Fruit fly (Drosophila melanogaster): ENCODE measurements around the gene tey.

Gene tey

DNA sequence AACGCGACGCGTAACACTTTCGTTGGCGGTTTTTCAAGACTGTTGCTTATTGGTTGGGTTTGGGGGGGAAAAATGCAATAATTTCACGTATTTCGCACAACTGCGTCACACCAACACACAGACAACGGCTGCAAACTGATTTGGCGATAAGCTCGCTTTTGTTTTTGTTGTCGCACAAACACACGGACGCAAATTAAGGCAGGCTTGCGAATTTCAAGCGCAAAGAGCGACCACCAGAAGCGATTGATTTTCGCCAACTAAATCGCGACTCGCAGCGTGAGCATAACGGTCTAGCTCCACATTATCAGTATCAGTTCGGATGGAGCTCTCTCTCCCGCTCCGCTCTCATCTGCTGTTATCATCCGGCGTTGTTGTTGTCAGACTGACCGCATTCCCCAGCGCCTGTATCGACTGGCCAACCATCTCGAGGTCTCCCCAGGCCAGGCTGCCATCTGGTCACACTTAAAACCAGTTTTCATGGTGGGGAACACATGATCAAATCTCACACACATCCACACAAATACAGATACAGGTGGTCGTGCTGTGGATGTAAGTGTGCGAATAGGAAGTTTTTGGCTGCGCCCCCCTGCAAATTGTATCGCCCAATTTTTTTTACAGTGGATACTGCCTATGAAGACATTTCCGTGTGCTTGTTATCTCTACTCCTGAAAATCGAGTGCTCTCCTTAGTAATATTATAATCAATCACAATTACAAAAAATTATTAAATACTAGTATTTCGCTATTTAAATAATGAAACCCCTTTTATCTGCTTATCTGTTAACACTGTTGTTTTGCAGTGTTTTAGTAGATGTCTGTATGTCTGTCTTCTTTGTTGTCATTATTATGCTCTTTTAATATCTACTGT lies 30.9 kb downstream of the tey start (continued):
- TF ChIP-seq CG12219 (GFP tag; optimal IDR thresholded peaks at IDR 0.05): peak; percentile 44
- TF ChIP-seq CG13296 (GFP tag; optimal IDR thresholded peaks at IDR 0.05): peak; percentile 57
- TF ChIP-seq CG16779 (GFP tag; IDR thresholded peaks at IDR 0.05): peak; percentile 59; the same call in 1 of the 2 replicates
- TF ChIP-seq CG10366 (GFP tag; IDR thresholded peaks at IDR 0.05): peak; percentile 59
- no peak for TF ChIP-seq Asciz (GFP tag; optimal IDR thresholded peaks at IDR 0.05)
- no peak for TF ChIP-seq pros (GFP tag; optimal IDR thresholded peaks at IDR 0.05)
- peak; percentile 36 for TF ChIP-seq Chrac-16 (GFP tag; optimal IDR thresholded peaks at IDR 0.05)
- no peak for TF ChIP-seq Rx (GFP tag; IDR thresholded peaks at IDR 0.05)
- TF ChIP-seq wdn (GFP tag; IDR thresholded peaks at IDR 0.05): peak; percentile 39; the same call in 1 of the 2 replicates
- TF ChIP-seq CG13123 (GFP tag; optimal IDR thresholded peaks at IDR 0.05): peak; percentile 21
- TF ChIP-seq CG34376 (GFP tag; optimal IDR thresholded peaks at IDR 0.05): peak; percentile 82
- peak; percentile 39 for TF ChIP-seq CG6813 (GFP tag; optimal IDR thresholded peaks at IDR 0.05)
- no peak for TF ChIP-seq C15 (GFP tag; IDR thresholded peaks at IDR 0.05)
- TF ChIP-seq CG13775 (GFP tag; optimal IDR thresholded peaks at IDR 0.05): peak; percentile 54
- TF ChIP-seq hbn (GFP tag; IDR thresholded peaks at IDR 0.05; ENCODE audit: partially characterized antibody): no peak
- peak; percentile 74; the same call in 2 of the 3 replicates for TF ChIP-seq Dbx (GFP tag; IDR thresholded peaks at IDR 0.05)
- peak; percentile 10 for TF ChIP-seq CG16863 (GFP tag; optimal IDR thresholded peaks at IDR 0.05)
- peak; percentile 55 for TF ChIP-seq BtbVII (GFP tag; optimal IDR thresholded peaks at IDR 0.05)
- TF ChIP-seq onecut (GFP tag; IDR thresholded peaks at IDR 0.05): no peak; the same call in 1 of the 2 replicates
- TF ChIP-seq zfh2 (GFP tag; optimal IDR thresholded peaks at IDR 0.05): peak; percentile 62
- peak; percentile 12 for TF ChIP-seq CG1647 (GFP tag; optimal IDR thresholded peaks at IDR 0.05)
- no peak for TF ChIP-seq jigr1 (GFP tag; IDR thresholded peaks at IDR 0.05)
- 0 out of 3 replicates have a peak, but pooled peaks have one; percentile 11 for TF ChIP-seq CG7963 (GFP tag; IDR thresholded peaks at IDR 0.05; ENCODE audit: partially characterized antibody)
- TF ChIP-seq H15 (GFP tag; IDR thresholded peaks at IDR 0.05): no peak
- peak; percentile 16 for TF ChIP-seq CG18619 (GFP tag; optimal IDR thresholded peaks at IDR 0.05)
- TF ChIP-seq CG15514 (GFP tag; optimal IDR thresholded peaks at IDR 0.05): peak; percentile 64
- TF ChIP-seq CG12155 (GFP tag; optimal IDR thresholded peaks at IDR 0.05): peak; percentile 71
- peak; percentile 72; the same call in 1 of the 3 replicates for TF ChIP-seq CG2199 (GFP tag; IDR thresholded peaks at IDR 0.05)
- TF ChIP-seq row (GFP tag; IDR thresholded peaks at IDR 0.05): peak; percentile 86
- TF ChIP-seq HLH54F (GFP tag; optimal IDR thresholded peaks at IDR 0.05): peak; percentile 60
- TF ChIP-seq trh (GFP tag; optimal IDR thresholded peaks at IDR 0.05): no peak
- peak; percentile 20 for TF ChIP-seq CG18476 (GFP tag; optimal IDR thresholded peaks at IDR 0.05)
- peak; percentile 56 for TF ChIP-seq CG13424 (tag; optimal IDR thresholded peaks at IDR 0.05)
- TF ChIP-seq Pdp1 (GFP tag; optimal IDR thresholded peaks at IDR 0.05): peak; percentile 13 to 39
- no peak for TF ChIP-seq fd102C (GFP tag; optimal IDR thresholded peaks at IDR 0.05)
- TF ChIP-seq CG9797 (GFP tag; optimal IDR thresholded peaks at IDR 0.05): peak; percentile 65
- TF ChIP-seq Sry-β (GFP tag; optimal IDR thresholded peaks at IDR 0.05): no peak
- peak; percentile 70 for TF ChIP-seq gem (tag; optimal IDR thresholded peaks at IDR 0.05)
- TF ChIP-seq CG11456 (GFP tag; IDR thresholded peaks at IDR 0.05): no peak
- TF ChIP-seq CoRest (tag; optimal IDR thresholded peaks at IDR 0.05): peak; percentile 68
- TF ChIP-seq CG17568 (GFP tag; optimal IDR thresholded peaks at IDR 0.05): no peak
- no peak for TF ChIP-seq hkb (optimal IDR thresholded peaks at IDR 0.05)
- peak; percentile 71 for TF ChIP-seq hkb (GFP tag; IDR thresholded peaks at IDR 0.05)
- TF ChIP-seq mld (GFP tag; IDR thresholded peaks at IDR 0.05; ENCODE audit: partially characterized antibody): no peak
- no peak for TF ChIP-seq z (GFP tag; IDR thresholded peaks at IDR 0.05)
- TF ChIP-seq ken (GFP tag; IDR thresholded peaks at IDR 0.05): 0 out of 3 replicates have a peak, but pooled peaks have one; percentile 8
- TF ChIP-seq CG15011 (GFP tag; optimal IDR thresholded peaks at IDR 0.05): peak; percentile 64
- no peak for TF ChIP-seq unc-4 (GFP tag; IDR thresholded peaks at IDR 0.05; ENCODE audit: partially characterized antibody)
